Fruit fly (Drosophila melanogaster) whole organism, embryonic: ENCODE measurements around the gene CG4291.
A peak's percentile ranks its signal among the peaks of the same experiment; 100 is the strongest.

Experiments used
- Aef1 ChIP-seq: fragments of 200-800 bp; sonication (Bioruptor generic); IDR thresholded peaks from 3 replicates; pipeline ENCODE4 v1.3.6; 2022; ENCODE audit warnings: missing biosample characterization, missing genetic modification characterization
- B-H1 ChIP-seq: fragments of 200-800 bp; sonication (Bioruptor generic); IDR thresholded peaks from 3 replicates; pipeline ENCODE4 v1.3.6; 2022; ENCODE audit warnings: missing biosample characterization, missing genetic modification characterization
- CG10654 ChIP-seq: fragments of 200-800 bp; sonication (Bioruptor generic); optimal IDR thresholded peaks from 2 replicates; lab custom pipeline; 2016; ENCODE audit warnings: missing biosample characterization, missing genetic modification characterization
- CG1233 ChIP-seq: fragments of 200-800 bp; sonication (Bioruptor generic); optimal IDR thresholded peaks from 4 replicates; lab custom pipeline; 2018; ENCODE audit warnings: missing biosample characterization, mild to moderate bottlenecking, missing genetic modification characterization
- CG14441 ChIP-seq: fragments of 200-800 bp; sonication (Bioruptor generic); IDR thresholded peaks from 2 replicates; pipeline ENCODE4 v1.3.6; 2022; ENCODE audit warnings: missing biosample characterization, missing genetic modification characterization
- CG30403 ChIP-seq: fragments of 200-800 bp; sonication (Bioruptor generic); optimal IDR thresholded peaks from 3 replicates; lab custom pipeline; 2016; ENCODE audit warnings: missing biosample characterization, missing genetic modification characterization
- CG3281 ChIP-seq: fragments of 200-800 bp; sonication (Bioruptor generic); optimal IDR thresholded peaks from 3 replicates; lab custom pipeline; 2017; ENCODE audit warnings: missing biosample characterization, mild to moderate bottlenecking, missing genetic modification characterization
- CG3847 ChIP-seq: fragments of 200-800 bp; sonication (Bioruptor generic); IDR thresholded peaks from 2 replicates; pipeline ENCODE4 v1.3.6; 2022; ENCODE audit warnings: missing biosample characterization, missing genetic modification characterization
- CG42726 ChIP-seq: fragments of 200-800 bp; sonication (Bioruptor generic); IDR thresholded peaks from 2 replicates; pipeline ENCODE4 v1.3.6; 2022; ENCODE audit warnings: missing biosample characterization, missing genetic modification characterization; ENCODE audit not compliant: partially characterized antibody
- CG4360 ChIP-seq: fragments of 200-800 bp; sonication (Bioruptor generic); IDR thresholded peaks from 2 replicates; pipeline ENCODE4 v1.3.6; 2022; ENCODE audit warnings: missing biosample characterization, missing genetic modification characterization
- CG6272 ChIP-seq: fragments of 200-800 bp; sonication (Bioruptor generic); IDR thresholded peaks from 2 replicates; pipeline ENCODE4 v1.3.6; 2022; ENCODE audit warnings: missing biosample characterization, missing genetic modification characterization
- CG7357 ChIP-seq: fragments of 200-800 bp; sonication (Bioruptor generic); IDR thresholded peaks from 3 replicates; pipeline ENCODE4 v1.3.6; 2022; ENCODE audit warnings: missing biosample characterization, missing genetic modification characterization
- CG8924 ChIP-seq: fragments of 200-800 bp; optimal IDR thresholded peaks from 3 replicates; lab custom pipeline; 2019; ENCODE audit warnings: missing biosample characterization, mild to moderate bottlenecking, missing genetic modification characterization, moderate library complexity
- CG8944 ChIP-seq: fragments of 200-800 bp; sonication (Bioruptor generic); optimal IDR thresholded peaks from 3 replicates; lab custom pipeline; 2016; ENCODE audit warnings: missing biosample characterization, missing genetic modification characterization
- CG9876 ChIP-seq: fragments of 200-800 bp; sonication (Bioruptor generic); optimal IDR thresholded peaks from 2 replicates; lab custom pipeline; 2016; ENCODE audit warnings: missing biosample characterization, missing genetic modification characterization
- Deaf1 ChIP-seq: fragments of 200-800 bp; optimal IDR thresholded peaks from 3 replicates; lab custom pipeline; 2019; ENCODE audit warnings: missing biosample characterization, mild to moderate bottlenecking, missing genetic modification characterization, moderate library complexity
- Dll ChIP-seq: fragments of 200-800 bp; sonication (Bioruptor generic); IDR thresholded peaks from 4 replicates; pipeline ENCODE4 v1.3.6; 2022; ENCODE audit warnings: missing biosample characterization, missing genetic modification characterization; ENCODE audit not compliant: partially characterized antibody
- Gsc ChIP-seq: fragments of 200-800 bp; sonication (Bioruptor generic); IDR thresholded peaks from 2 replicates; pipeline ENCODE4 v1.3.6; 2022; ENCODE audit warnings: missing biosample characterization, missing genetic modification characterization
- Hand ChIP-seq: fragments of 200-800 bp; sonication (Bioruptor generic); optimal IDR thresholded peaks from 2 replicates; lab custom pipeline; 2017; ENCODE audit warnings: mild to moderate bottlenecking, missing biosample characterization, missing genetic modification reagents, missing genetic modification characterization
- Meics ChIP-seq: fragments of 200-800 bp; sonication (Bioruptor generic); optimal IDR thresholded peaks from 2 replicates; lab custom pipeline; 2017; ENCODE audit warnings: missing biosample characterization, mild to moderate bottlenecking, missing genetic modification characterization
- NC2β ChIP-seq: fragments of 200-800 bp; sonication (Bioruptor generic); optimal IDR thresholded peaks from 2 replicates; lab custom pipeline; 2016; ENCODE audit warnings: missing biosample characterization, missing genetic modification characterization
- NFAT ChIP-seq: fragments of 200-800 bp; sonication (Bioruptor generic); IDR thresholded peaks from 2 replicates; pipeline ENCODE4 v1.3.6; 2022; ENCODE audit warnings: missing biosample characterization, missing genetic modification characterization
- Optix ChIP-seq: fragments of 200-800 bp; sonication (Bioruptor generic); IDR thresholded peaks from 3 replicates; pipeline ENCODE4 v1.3.6; 2022; ENCODE audit warnings: missing biosample characterization, missing genetic modification characterization
- Rfx ChIP-seq: fragments of 200-800 bp; sonication (Bioruptor generic); IDR thresholded peaks from 2 replicates; pipeline ENCODE4 v1.3.6; 2022; ENCODE audit warnings: missing biosample characterization, missing genetic modification characterization
- Six4 ChIP-seq: fragments of 200-800 bp; sonication (Bioruptor generic); optimal IDR thresholded peaks from 2 replicates; lab custom pipeline; 2016; ENCODE audit warnings: missing biosample characterization, missing genetic modification characterization
- Sox100B ChIP-seq: fragments of 200-800 bp; sonication (Bioruptor generic); optimal IDR thresholded peaks from 3 replicates; lab custom pipeline; 2018; ENCODE audit warnings: missing biosample characterization, mild to moderate bottlenecking, missing genetic modification characterization
- Ssrp ChIP-seq: fragments of 200-800 bp; sonication (Bioruptor generic); optimal IDR thresholded peaks from 2 replicates; lab custom pipeline; 2018; ENCODE audit warnings: missing biosample characterization, mild to moderate bottlenecking, missing genetic modification characterization, moderate library complexity
- TFAM ChIP-seq: fragments of 200-800 bp; sonication (Bioruptor generic); optimal IDR thresholded peaks from 2 replicates; lab custom pipeline; 2017; ENCODE audit warnings: missing biosample characterization, missing genetic modification characterization, inconsistent platforms
- Usf ChIP-seq: fragments of 200-800 bp; sonication (Bioruptor generic); optimal IDR thresholded peaks from 2 replicates; lab custom pipeline; 2017; ENCODE audit warnings: missing genotype, missing biosample characterization, missing genetic modification characterization
- ac ChIP-seq: fragments of 200-800 bp; sonication (Bioruptor generic); optimal IDR thresholded peaks from 3 replicates; lab custom pipeline; 2017; ENCODE audit warnings: missing biosample characterization, mild to moderate bottlenecking, missing genetic modification characterization
- ara ChIP-seq: fragments of 200-800 bp; sonication (Bioruptor generic); IDR thresholded peaks from 2 replicates; pipeline ENCODE4 v1.3.6; 2022; ENCODE audit warnings: missing biosample characterization, missing genetic modification characterization
- az2 ChIP-seq: fragments of 200-800 bp; sonication (Bioruptor generic); optimal IDR thresholded peaks from 3 replicates; lab custom pipeline; 2016; ENCODE audit warnings: missing biosample characterization, missing genetic modification characterization
- chif ChIP-seq, 2 experiments: fragments of 200-800 bp; sonication (Bioruptor generic); optimal IDR thresholded peaks; 3 replicates each; lab custom pipeline; 2016; ENCODE audit warnings: missing biosample characterization in 2 of 2, missing genetic modification characterization in 2 of 2
- crp ChIP-seq, 2 experiments: fragments of 200-800 bp; sonication (Bioruptor generic); optimal IDR thresholded peaks; 2 replicates in 1 of 2; 3 replicates in 1 of 2; lab custom pipeline; 2017; ENCODE audit warnings: missing biosample characterization in 2 of 2, missing genetic modification characterization in 2 of 2, mild to moderate bottlenecking in 1 of 2, moderate library complexity in 1 of 2
- da ChIP-seq: fragments of 200-800 bp; sonication (Bioruptor generic); optimal IDR thresholded peaks from 2 replicates; lab custom pipeline; 2016; ENCODE audit warnings: missing biosample characterization, missing genetic modification characterization
- dan ChIP-seq: fragments of 200-800 bp; sonication (Bioruptor generic); IDR thresholded peaks from 2 replicates; pipeline ENCODE4 v1.3.6; 2022; ENCODE audit warnings: missing biosample characterization, missing genetic modification characterization
- gcm ChIP-seq: fragments of 200-800 bp; sonication (Bioruptor generic); optimal IDR thresholded peaks from 2 replicates; lab custom pipeline; 2019; ENCODE audit warnings: missing biosample characterization, mild to moderate bottlenecking, missing genetic modification characterization, moderate library complexity
- ham ChIP-seq: fragments of 200-800 bp; sonication (Bioruptor generic); IDR thresholded peaks from 2 replicates; pipeline ENCODE4 v1.3.6; 2022; ENCODE audit warnings: missing biosample characterization, missing genetic modification characterization
- hb ChIP-seq: fragments of 200-800 bp; sonication (Bioruptor generic); IDR thresholded peaks from 3 replicates; pipeline ENCODE4 v1.3.6; 2022; ENCODE audit warnings: missing biosample characterization, missing genetic modification characterization; ENCODE audit not compliant: partially characterized antibody
- kay ChIP-seq: fragments of 200-800 bp; sonication (Bioruptor generic); optimal IDR thresholded peaks from 2 replicates; lab custom pipeline; 2016; ENCODE audit warnings: missing biosample characterization, missing genetic modification characterization
- knrl ChIP-seq: fragments of 200-800 bp; sonication (Bioruptor generic); IDR thresholded peaks from 3 replicates; pipeline ENCODE4 v1.3.6; 2022; ENCODE audit warnings: missing biosample characterization, missing genetic modification characterization; ENCODE audit not compliant: partially characterized antibody
- pfk ChIP-seq: fragments of 200-800 bp; sonication (Bioruptor generic); optimal IDR thresholded peaks from 2 replicates; lab custom pipeline; 2018; ENCODE audit warnings: missing biosample characterization, mild to moderate bottlenecking, missing genetic modification characterization, moderate library complexity
- pnt ChIP-seq: fragments of 200-800 bp; sonication (Bioruptor generic); optimal IDR thresholded peaks from 3 replicates; lab custom pipeline; 2016; ENCODE audit warnings: missing biosample characterization, missing genetic modification characterization
- pum ChIP-seq: fragments of 200-800 bp; sonication (Bioruptor generic); optimal IDR thresholded peaks from 2 replicates; lab custom pipeline; 2016; ENCODE audit warnings: missing biosample characterization, missing genetic modification characterization
- sna ChIP-seq: fragments of 200-800 bp; sonication (Bioruptor generic); IDR thresholded peaks from 2 replicates; pipeline ENCODE4 v1.3.6; 2022; ENCODE audit warnings: missing biosample characterization, missing genetic modification characterization; ENCODE audit not compliant: partially characterized antibody
- sob ChIP-seq: fragments of 200-800 bp; sonication (Bioruptor generic); IDR thresholded peaks from 2 replicates; pipeline ENCODE4 v1.3.6; 2022; ENCODE audit warnings: missing biosample characterization, missing genetic modification characterization
- ssp ChIP-seq: fragments of 200-800 bp; sonication (Bioruptor generic); IDR thresholded peaks from 2 replicates; pipeline ENCODE4 v1.3.6; 2022; ENCODE audit warnings: missing biosample characterization, missing genetic modification characterization
- tll ChIP-seq, 2 experiments: fragments of 200-800 bp in 1 of 2; fragments of >200 bp in 1 of 2; sonication (Bioruptor generic) in 1 of 2; optimal IDR thresholded peaks; 2 replicates each; lab custom pipeline; 2017 to 2019; ENCODE audit warnings: missing biosample characterization in 2 of 2, missing genetic modification characterization in 2 of 2, mild to moderate bottlenecking in 1 of 2, moderate library complexity in 1 of 2
- ttk ChIP-seq: fragments of 200-800 bp; sonication (Bioruptor generic); IDR thresholded peaks from 2 replicates; pipeline ENCODE4 v2.1.2; 2022; ENCODE audit warnings: missing biosample characterization, missing genetic modification characterization

Gene CG4291

dm6 chr2L:870749-871418 lies 18.4 kb upstream of the CG4291 start (continued):
- TF ChIP-seq CG6272 (GFP tag; lab: Robert Waterston, UW) = peak; percentile 61
- TF ChIP-seq CG3847 (GFP tag; lab: Robert Waterston, UW) = peak; percentile 79
- no peak for TF ChIP-seq dan (GFP tag; lab: Robert Waterston, UW)
- TF ChIP-seq crp (GFP tag; optimal IDR thresholded peaks at IDR 0.05; lab: Kevin White, UChicago) = peak in 1 of 2 experiments; percentile 13
- TF ChIP-seq Ssrp = peak; percentile 67
- no peak for TF ChIP-seq da (GFP tag; lab: Kevin White, UChicago)
- TF ChIP-seq Meics (GFP tag; lab: Kevin White, UChicago) = peak; percentile 64
- peak; percentile 58 for TF ChIP-seq Aef1 (GFP tag; lab: Robert Waterston, UW)
- TF ChIP-seq Dll (GFP tag; lab: Robert Waterston, UW) = peak; percentile 50; the same call in 1 of the 4 replicates
- peak; percentile 47 for TF ChIP-seq CG1233 (GFP tag; lab: Kevin White, UChicago)
- no peak for TF ChIP-seq gcm (GFP tag; lab: Kevin White, UChicago)
- TF ChIP-seq Six4 (GFP tag; lab: Kevin White, UChicago) = peak; percentile 64
- TF ChIP-seq tll (GFP tag; optimal IDR thresholded peaks at IDR 0.05; lab: Kevin White, UChicago) = peak in 1 of 2 experiments; percentile 51
- peak; percentile 57; the same call in 2 of the 3 replicates for TF ChIP-seq CG7357 (GFP tag; lab: Robert Waterston, UW)
- peak; percentile 61 for TF ChIP-seq CG9876 (GFP tag; lab: Kevin White, UChicago)
- no peak for TF ChIP-seq Hand (GFP tag; lab: Kevin White, UChicago)
- no peak for TF ChIP-seq Gsc (GFP tag; lab: Robert Waterston, UW)
- peak; percentile 59 for TF ChIP-seq CG8944 (GFP tag; lab: Kevin White, UChicago)
- TF ChIP-seq ssp (GFP tag; lab: Robert Waterston, UW) = no peak; the same call in 1 of the 2 replicates
- peak; percentile 68 for TF ChIP-seq CG8924
- peak; percentile 36; the same call in 1 of the 2 replicates for TF ChIP-seq ttk (GFP tag; lab: Robert Waterston, UW)
- peak; percentile 60 to 71 for TF ChIP-seq chif (GFP tag; optimal IDR thresholded peaks at IDR 0.05; lab: Kevin White, UChicago)
- peak; percentile 60 for TF ChIP-seq CG10654 (GFP tag; lab: Kevin White, UChicago)
- TF ChIP-seq Optix = peak; percentile 66
- peak; percentile 52; the same call in 2 of the 3 replicates for TF ChIP-seq knrl (GFP tag; lab: Robert Waterston, UW)
- TF ChIP-seq ac (GFP tag; lab: Kevin White, UChicago) = no peak
- TF ChIP-seq NC2β = peak; percentile 47
- peak; percentile 57 for TF ChIP-seq CG3281
- no peak for TF ChIP-seq pfk
- TF ChIP-seq CG30403 = peak; percentile 74
- TF ChIP-seq Deaf1 (tag; lab: Kevin White, UChicago) = peak; percentile 16
- peak; percentile 78 for TF ChIP-seq ara
- TF ChIP-seq CG14441 (GFP tag; lab: Robert Waterston, UW) = peak; percentile 74
- TF ChIP-seq CG42726 (GFP tag; lab: Robert Waterston, UW) = no peak
- peak; percentile 25; the same call in 1 of the 2 replicates for TF ChIP-seq ham (GFP tag; lab: Robert Waterston, UW)
- peak; percentile 53 for TF ChIP-seq pnt
- TF ChIP-seq hb (GFP tag; lab: Robert Waterston, UW) = no peak
- TF ChIP-seq Rfx (GFP tag; lab: Robert Waterston, UW) = peak; percentile 76
- peak; percentile 30; the same call in 1 of the 3 replicates for TF ChIP-seq B-H1
- peak; percentile 56 for TF ChIP-seq Usf (GFP tag; lab: Kevin White, UChicago)
- peak; percentile 14; the same call in 1 of the 2 replicates for TF ChIP-seq CG4360
- no peak for TF ChIP-seq NFAT (GFP tag; lab: Robert Waterston, UW)
- no peak for TF ChIP-seq TFAM
- no peak for TF ChIP-seq Sox100B (GFP tag; lab: Kevin White, UChicago)
- TF ChIP-seq sna (GFP tag; lab: Robert Waterston, UW) = 0 out of 2 replicates have a peak, but pooled peaks have one; percentile 26
- TF ChIP-seq kay = peak; percentile 48
- TF ChIP-seq sob (GFP tag; lab: Robert Waterston, UW) = peak; percentile 80
- TF ChIP-seq pum = peak; percentile 77
- TF ChIP-seq az2 (GFP tag; lab: Kevin White, UChicago) = peak; percentile 74
